Worm (Caenorhabditis elegans) whole organism, late embryonic: ENCODE data around the gene ins-11.

Source experiments
- C08G9.2 ChIP-seq: sonication (generic microtip); optimal IDR thresholded peaks from 2 replicates; lab custom pipeline; 2016; ENCODE audit warnings: mild to moderate bottlenecking, missing genetic modification characterization, moderate library complexity, missing compliant biosample characterization
- T23F11.4 ChIP-seq: fragments of 200-800 bp; sonication (Bioruptor generic); optimal IDR thresholded peaks from 2 replicates; lab custom pipeline; 2018; ENCODE audit warnings: mild to moderate bottlenecking, missing genetic modification characterization, missing compliant biosample characterization
- Y22D7AL.16 ChIP-seq: sonication (generic microtip); optimal IDR thresholded peaks from 2 replicates; lab custom pipeline; 2016; ENCODE audit warnings: missing genetic modification characterization, missing compliant biosample characterization
- ahr-1 ChIP-seq: sonication (generic microtip); optimal IDR thresholded peaks from 2 replicates; lab custom pipeline; 2016; ENCODE audit warnings: missing genetic modification characterization, missing compliant biosample characterization
- ceh-14 ChIP-seq: sonication (generic microtip); optimal IDR thresholded peaks from 2 replicates; lab custom pipeline; 2016; ENCODE audit warnings: missing genotype, missing genetic modification characterization, missing compliant biosample characterization
- ceh-18 ChIP-seq: sonication (generic microtip); optimal IDR thresholded peaks from 2 replicates; lab custom pipeline; 2016; ENCODE audit warnings: missing genetic modification characterization, missing compliant biosample characterization
- ceh-19 ChIP-seq: fragments of 200-800 bp; sonication (Bioruptor generic); optimal IDR thresholded peaks from 2 replicates; lab custom pipeline; 2018; ENCODE audit warnings: mild to moderate bottlenecking, missing genetic modification characterization, missing compliant biosample characterization
- ceh-2 ChIP-seq: sonication (generic microtip); optimal IDR thresholded peaks from 2 replicates; lab custom pipeline; 2016; ENCODE audit warnings: missing genotype, missing genetic modification characterization, missing compliant biosample characterization
- ceh-22 ChIP-seq: sonication (generic microtip); optimal IDR thresholded peaks from 2 replicates; lab custom pipeline; 2017; ENCODE audit warnings: missing biosample characterization, missing genetic modification characterization
- ceh-31 ChIP-seq: sonication (generic microtip); optimal IDR thresholded peaks from 2 replicates; lab custom pipeline; 2016; ENCODE audit warnings: missing genetic modification characterization, missing compliant biosample characterization
- ceh-45 ChIP-seq: fragments of 200-800 bp; sonication (Bioruptor generic); IDR thresholded peaks from 2 replicates; pipeline ENCODE4 v1.3.6; 2022; ENCODE audit warnings: missing genetic modification reagents, missing genetic modification characterization, missing compliant biosample characterization
- ceh-48 ChIP-seq: sonication (generic microtip); optimal IDR thresholded peaks from 2 replicates; lab custom pipeline; 2016; ENCODE audit warnings: missing genetic modification characterization, inconsistent platforms, missing compliant biosample characterization
- ceh-6 ChIP-seq: fragments of 200-800 bp; sonication (Bioruptor generic); optimal IDR thresholded peaks from 2 replicates; lab custom pipeline; 2018; ENCODE audit warnings: mild to moderate bottlenecking, missing genetic modification characterization, missing compliant biosample characterization
- ceh-9 ChIP-seq: sonication (generic microtip); optimal IDR thresholded peaks from 2 replicates; lab custom pipeline; 2016; ENCODE audit warnings: mild to moderate bottlenecking, missing genetic modification characterization, inconsistent platforms, missing compliant biosample characterization
- dmd-4 ChIP-seq: sonication (generic microtip); optimal IDR thresholded peaks from 2 replicates; lab custom pipeline; 2016; ENCODE audit warnings: borderline replicate concordance, missing genetic modification characterization, missing compliant biosample characterization
- dve-1 ChIP-seq: sonication (generic microtip); optimal IDR thresholded peaks from 2 replicates; lab custom pipeline; 2017; ENCODE audit warnings: antibody characterized with exemption, mild to moderate bottlenecking, missing genetic modification characterization, missing compliant biosample characterization
- elt-2 ChIP-seq: sonication (generic microtip); optimal IDR thresholded peaks from 2 replicates; lab custom pipeline; 2016; ENCODE audit warnings: missing genetic modification reagents, missing genetic modification characterization, missing compliant biosample characterization
- elt-4 ChIP-seq: sonication (generic microtip); optimal IDR thresholded peaks from 2 replicates; lab custom pipeline; 2016; ENCODE audit warnings: missing genetic modification characterization, missing compliant biosample characterization
- ets-4 ChIP-seq: sonication (generic microtip); optimal IDR thresholded peaks from 2 replicates; lab custom pipeline; 2016; ENCODE audit warnings: missing genetic modification characterization, missing compliant biosample characterization
- eyg-1 ChIP-seq: sonication (generic microtip); optimal IDR thresholded peaks from 2 replicates; lab custom pipeline; 2016; ENCODE audit warnings: missing genotype, missing genetic modification characterization, missing compliant biosample characterization
- fax-1 ChIP-seq: sonication (generic microtip); optimal IDR thresholded peaks from 2 replicates; lab custom pipeline; 2016; ENCODE audit warnings: missing genotype, missing genetic modification characterization, missing compliant biosample characterization
- fkh-10 ChIP-seq: fragments of 150-350 bp; optimal IDR thresholded peaks from 2 replicates; lab custom pipeline; 2014; ENCODE audit warnings: missing biosample characterization, missing genetic modification reagents, missing genetic modification characterization
- fkh-6 ChIP-seq: sonication (generic microtip); optimal IDR thresholded peaks from 2 replicates; lab custom pipeline; 2016; ENCODE audit warnings: missing genetic modification characterization, missing compliant biosample characterization
- gmeb-2 ChIP-seq: sonication (generic microtip); optimal IDR thresholded peaks from 2 replicates; lab custom pipeline; 2016; ENCODE audit warnings: missing genetic modification characterization, inconsistent platforms, missing compliant biosample characterization
- hlh-13 ChIP-seq: fragments of 200-800 bp; sonication (Bioruptor generic); optimal IDR thresholded peaks from 2 replicates; lab custom pipeline; 2018; ENCODE audit warnings: mild to moderate bottlenecking, missing genetic modification characterization, missing compliant biosample characterization
- hlh-8 ChIP-seq: sonication (generic microtip); optimal IDR thresholded peaks from 2 replicates; lab custom pipeline; 2016; ENCODE audit warnings: missing genotype, missing genetic modification characterization, missing compliant biosample characterization
- madf-2 ChIP-seq: sonication (generic microtip); optimal IDR thresholded peaks from 2 replicates; lab custom pipeline; 2017; ENCODE audit warnings: missing genetic modification characterization, missing compliant biosample characterization
- nhr-11 ChIP-seq: fragments of 150-350 bp; optimal IDR thresholded peaks from 2 replicates; lab custom pipeline; 2014; ENCODE audit warnings: missing biosample characterization, missing genetic modification characterization
- nhr-232 ChIP-seq: sonication (generic microtip); optimal IDR thresholded peaks from 2 replicates; lab custom pipeline; 2016; ENCODE audit warnings: missing genetic modification characterization, missing compliant biosample characterization
- pax-1 ChIP-seq: fragments of 150-350 bp; optimal IDR thresholded peaks from 2 replicates; lab custom pipeline; 2014; ENCODE audit warnings: missing biosample characterization, missing genetic modification characterization
- pha-2 ChIP-seq: sonication (generic microtip); optimal IDR thresholded peaks from 2 replicates; lab custom pipeline; 2017; ENCODE audit warnings: mild to moderate bottlenecking, missing genetic modification characterization, missing compliant biosample characterization
- pqm-1 ChIP-seq: sonication (generic microtip); optimal IDR thresholded peaks from 2 replicates; lab custom pipeline; 2016; ENCODE audit warnings: missing genetic modification characterization, missing compliant biosample characterization
- pros-1 ChIP-seq: fragments of 150-350 bp; optimal IDR thresholded peaks from 2 replicates; lab custom pipeline; 2014; ENCODE audit warnings: missing biosample characterization, missing genetic modification reagents, missing genetic modification characterization
- ref-2 ChIP-seq: sonication (generic microtip); optimal IDR thresholded peaks from 2 replicates; lab custom pipeline; 2016; ENCODE audit warnings: missing genetic modification characterization, missing compliant biosample characterization
- rnt-1 ChIP-seq: sonication (generic microtip); optimal IDR thresholded peaks from 2 replicates; lab custom pipeline; 2016; ENCODE audit warnings: missing genetic modification characterization, missing compliant biosample characterization
- sdc-2 ChIP-seq: sonication (generic microtip); optimal IDR thresholded peaks from 2 replicates; lab custom pipeline; 2016; ENCODE audit warnings: missing genotype, missing genetic modification characterization, missing compliant biosample characterization
- sox-2 ChIP-seq: fragments of 200-800 bp; sonication (Bioruptor generic); IDR thresholded peaks from 2 replicates; pipeline ENCODE4 v1.3.6; 2022; ENCODE audit warnings: missing genetic modification reagents, missing genetic modification characterization, missing compliant biosample characterization
- sox-4 ChIP-seq: sonication (generic microtip); optimal IDR thresholded peaks from 2 replicates; lab custom pipeline; 2017; ENCODE audit warnings: mild to moderate bottlenecking, missing genetic modification characterization, inconsistent platforms, missing compliant biosample characterization
- syd-9 ChIP-seq: sonication (generic microtip); optimal IDR thresholded peaks from 2 replicates; lab custom pipeline; 2016; ENCODE audit warnings: mild to moderate bottlenecking, missing genetic modification characterization, moderate library complexity, missing compliant biosample characterization
- tbx-2 ChIP-seq: sonication (generic microtip); optimal IDR thresholded peaks from 2 replicates; lab custom pipeline; 2016; ENCODE audit warnings: missing genetic modification characterization, missing compliant biosample characterization
- tbx-7 ChIP-seq: sonication (generic microtip); optimal IDR thresholded peaks from 2 replicates; lab custom pipeline; 2016; ENCODE audit warnings: missing genotype, missing genetic modification characterization, missing compliant biosample characterization
- ttx-3 ChIP-seq: sonication (generic microtip); optimal IDR thresholded peaks from 2 replicates; lab custom pipeline; 2016; ENCODE audit warnings: missing genetic modification reagents, missing genetic modification characterization, missing compliant biosample characterization
- unc-3 ChIP-seq, 2 experiments: fragments of 200-800 bp in 1 of 2; sonication (Bioruptor generic) in 1 of 2; sonication (generic microtip) in 1 of 2; conservative IDR thresholded peaks in 1 of 2; optimal IDR thresholded peaks in 1 of 2; 2 replicates each; pipeline versions ENCODE4 v1.3.6 to Lab custom; 2016 to 2022; ENCODE audit warnings: missing compliant biosample characterization in 2 of 2, missing genetic modification characterization in 2 of 2, missing genetic modification reagents in 1 of 2
- unc-55 ChIP-seq: sonication (generic microtip); optimal IDR thresholded peaks from 2 replicates; lab custom pipeline; 2017; ENCODE audit warnings: missing biosample characterization, missing genetic modification reagents, missing genetic modification characterization
- unc-86 ChIP-seq: sonication (generic microtip); optimal IDR thresholded peaks from 2 replicates; lab custom pipeline; 2016; ENCODE audit warnings: missing genetic modification characterization, missing compliant biosample characterization

Gene ins-11

ce11 chrII:5591558-5591957 is 35.0 kb downstream of the ins-11 start:
- TF ChIP-seq ceh-48 (tag; lab: Kevin White, UChicago) (no peak), madf-2 (tag; lab: Kevin White, UChicago) (no peak), tbx-2 (tag; lab: Kevin White, UChicago) (no peak), pros-1 (tag; lab: Kevin White, UChicago) (no peak), unc-86 (tag; lab: Kevin White, UChicago) (no peak), C08G9.2 (tag; lab: Kevin White, UChicago) (no peak), ahr-1 (tag; lab: Kevin White, UChicago) (no peak), unc-3 (GFP tag; conservative IDR thresholded peaks at IDR 0.05; lab: Robert Waterston, UW) (no peak), unc-3 (tag; optimal IDR thresholded peaks at IDR 0.05; lab: Kevin White, UChicago) (no peak), dmd-4 (tag; lab: Kevin White, UChicago) (no peak), pax-1 (tag; lab: Kevin White, UChicago) (no peak), sox-2 (GFP tag; lab: Robert Waterston, UW) (no peak)

- TF ChIP-seq fkh-10 (GFP tag; lab: Kevin White, UChicago) (no peak), unc-86 (tag; lab: Kevin White, UChicago) (no peak), tbx-2 (tag; lab: Kevin White, UChicago) (no peak), unc-55 (GFP tag; lab: Kevin White, UChicago) (no peak), T23F11.4 (GFP tag; lab: Kevin White, UChicago) (no peak), fkh-6 (no peak), nhr-232 (no peak), Y22D7AL.16 (tag; lab: Kevin White, UChicago) (no peak), ahr-1 (tag; lab: Kevin White, UChicago) (no peak), hlh-8 (tag; lab: Kevin White, UChicago) (no peak), pha-2 (no peak), tbx-7 (tag; lab: Kevin White, UChicago) (no peak), ceh-2 (tag; lab: Kevin White, UChicago) (no peak), ceh-31 (no peak), unc-3 (GFP tag; conservative IDR thresholded peaks at IDR 0.05; lab: Robert Waterston, UW) (no peak), unc-3 (tag; optimal IDR thresholded peaks at IDR 0.05; lab: Kevin White, UChicago) (no peak)
Measured at ce11 chrII:5592857-5593256, 36.3 kb downstream of the ins-11 start.

- TF ChIP-seq sox-4 (tag; lab: Kevin White, UChicago) (no peak), pqm-1 (tag; lab: Kevin White, UChicago) (no peak), unc-86 (tag; lab: Kevin White, UChicago) (no peak), dve-1 (tag; lab: Kevin White, UChicago) (no peak), hlh-13 (GFP tag; lab: Kevin White, UChicago) (no peak), tbx-2 (tag; lab: Kevin White, UChicago) (peak; percentile 76), pha-2 (no peak), sox-2 (GFP tag; lab: Robert Waterston, UW) (peak; percentile 18; the same call in 1 of the 2 replicates), nhr-11 (tag; lab: Kevin White, UChicago) (no peak), syd-9 (no peak), rnt-1 (tag; lab: Kevin White, UChicago) (peak; percentile 37), ceh-2 (tag; lab: Kevin White, UChicago) (no peak), unc-55 (GFP tag; lab: Kevin White, UChicago) (peak; percentile 64), ttx-3 (tag; lab: Kevin White, UChicago) (no peak), ceh-19 (GFP tag; lab: Kevin White, UChicago) (no peak), elt-2 (tag; lab: Kevin White, UChicago) (peak; percentile 57), ceh-45 (GFP tag; lab: Robert Waterston, UW) (0 out of 2 replicates have a peak, but pooled peaks have one; percentile 24), fkh-6 (no peak), ceh-22 (tag; lab: Kevin White, UChicago) (no peak), ceh-14 (tag; lab: Kevin White, UChicago) (no peak), ref-2 (peak; percentile 56), ceh-6 (no peak), tbx-7 (tag; lab: Kevin White, UChicago) (no peak), sdc-2 (tag; lab: Kevin White, UChicago) (peak; percentile 33), ceh-9 (tag; lab: Kevin White, UChicago) (no peak), T23F11.4 (GFP tag; lab: Kevin White, UChicago) (no peak), eyg-1 (no peak), unc-3 (GFP tag; conservative IDR thresholded peaks at IDR 0.05; lab: Robert Waterston, UW) (no peak), unc-3 (tag; optimal IDR thresholded peaks at IDR 0.05; lab: Kevin White, UChicago) (no peak), ceh-18 (tag; lab: Kevin White, UChicago) (peak; percentile 81), ets-4 (no peak), ceh-48 (tag; lab: Kevin White, UChicago) (no peak), gmeb-2 (tag; lab: Kevin White, UChicago) (no peak), pax-1 (tag; lab: Kevin White, UChicago) (no peak), ahr-1 (tag; lab: Kevin White, UChicago) (no peak), ceh-31 (peak; percentile 65), elt-4 (tag; lab: Kevin White, UChicago) (no peak), fax-1 (no peak)
Measured at ce11 chrII:5593377-5593932, 36.9 kb downstream of the ins-11 start, which contains the start of gene cdc-14. cdc-14 (minus strand) TSS chrII:5593427.
